Fruit fly (Drosophila melanogaster) whole organism, adult: Measurements from ENCODE around the gene CG42264.

Experiments used
- CG11617 ChIP-seq: fragments of 200-800 bp; sonication (Bioruptor generic); optimal IDR thresholded peaks from 2 replicates; lab custom pipeline; 2017; ENCODE audit warnings: mild to moderate bottlenecking, missing biosample characterization, missing genetic modification reagents, missing genetic modification characterization
- CG5204 ChIP-seq: fragments of 200-800 bp; sonication (Bioruptor generic); optimal IDR thresholded peaks from 2 replicates; lab custom pipeline; 2016; ENCODE audit warnings: missing biosample characterization, missing genetic modification characterization
- CG7045 ChIP-seq: fragments of 200-800 bp; sonication (Bioruptor generic); optimal IDR thresholded peaks from 2 replicates; lab custom pipeline; 2017; ENCODE audit warnings: missing biosample characterization, mild to moderate bottlenecking, missing genetic modification characterization
- Crg-1 ChIP-seq: fragments of 200-800 bp; sonication (Bioruptor generic); optimal IDR thresholded peaks from 2 replicates; lab custom pipeline; 2016; ENCODE audit warnings: missing biosample characterization, missing genetic modification characterization
- Mnt ChIP-seq: fragments of 200-800 bp; sonication (Bioruptor generic); optimal IDR thresholded peaks from 2 replicates; lab custom pipeline; 2016; ENCODE audit warnings: missing biosample characterization, mild to moderate bottlenecking, missing genetic modification characterization
- bab1 ChIP-seq: fragments of 200-800 bp; sonication (Bioruptor generic); optimal IDR thresholded peaks from 3 replicates; lab custom pipeline; 2019; ENCODE audit warnings: missing biosample characterization, mild to moderate bottlenecking, missing genetic modification characterization, moderate library complexity
- cic ChIP-seq: fragments of 200-800 bp; sonication (Bioruptor generic); optimal IDR thresholded peaks from 2 replicates; lab custom pipeline; 2017; ENCODE audit warnings: missing biosample characterization, mild to moderate bottlenecking, missing genetic modification characterization, moderate library complexity
- kay ChIP-seq: fragments of 200-800 bp; sonication (Bioruptor generic); peaks from one replicate; lab custom pipeline; 2016; ENCODE audit warnings: missing biosample characterization, missing genetic modification characterization, borderline replicate concordance
- pad ChIP-seq: fragments of 200-800 bp; sonication (Bioruptor generic); optimal IDR thresholded peaks from 3 replicates; lab custom pipeline; 2017; ENCODE audit warnings: missing biosample characterization, missing genetic modification characterization, mild to moderate bottlenecking, moderate library complexity, missing genetic modification reagents
- tj ChIP-seq: fragments of 200-800 bp; sonication (Bioruptor generic); optimal IDR thresholded peaks from 3 replicates; lab custom pipeline; 2017; ENCODE audit warnings: missing biosample characterization, mild to moderate bottlenecking, missing genetic modification characterization, moderate library complexity
- toe ChIP-seq: fragments of 200-800 bp; sonication (Bioruptor generic); optimal IDR thresholded peaks from 2 replicates; lab custom pipeline; 2016; ENCODE audit warnings: missing biosample characterization, missing genetic modification characterization

dm6 chrX:5791840-5792239 is 15.4 kb upstream of the CG42264 start, which contains the start of gene CG12239:
- TF ChIP-seq cic (GFP tag; lab: Kevin White, UChicago) (no peak), CG11617 (no peak), CG5204 (GFP tag; lab: Kevin White, UChicago) (no peak), Mnt (GFP tag; lab: Kevin White, UChicago) (no peak), pad (GFP tag; lab: Kevin White, UChicago) (no peak), Crg-1 (no peak), toe (GFP tag; lab: Kevin White, UChicago) (no peak), CG7045 (GFP tag; lab: Kevin White, UChicago) (no peak), kay (GFP tag; lab: Kevin White, UChicago) (no peak), tj (GFP tag; lab: Kevin White, UChicago) (no peak), bab1 (GFP tag; lab: Kevin White, UChicago) (no peak)
